Worm (Caenorhabditis elegans) whole organism, L4/young adult: ENCODE measurements around the gene epi-1.

Experiments used
- W03F9.2 ChIP-seq: fragments of 150-350 bp; optimal IDR thresholded peaks from 2 replicates; lab custom pipeline; 2014; ENCODE audit warnings: missing biosample characterization, missing genetic modification characterization
- dao-5 ChIP-seq: sonication (generic microtip); optimal IDR thresholded peaks from 2 replicates; lab custom pipeline; 2016; ENCODE audit warnings: missing genotype, missing genetic modification characterization, moderate library complexity, missing compliant biosample characterization
- him-1 ChIP-seq: sonication (generic microtip); optimal IDR thresholded peaks from 2 replicates; lab custom pipeline; 2016; ENCODE audit warnings: missing genotype, missing genetic modification reagents, missing genetic modification characterization, missing compliant biosample characterization

epi-1 gene

ce11 chrIV:10705176-10705575 is 38.6 kb downstream of the epi-1 start, which contains the start of gene R102.10:
R102.10 (plus strand) TSS chrIV:10705476.
- TF ChIP-seq dao-5 (no peak), W03F9.2 (no peak)

- TF ChIP-seq dao-5 (no peak), him-1 (tag; lab: Kevin White, UChicago) (no peak), W03F9.2 (no peak)
These were observed 39.5 kb downstream of the epi-1 start, which contains the start of gene R102.6 for ce11 chrIV:10706090-10706489. R102.6 (minus strand) TSS chrIV:10706190.

- TF ChIP-seq W03F9.2 = no peak
- no peak for TF ChIP-seq him-1 (tag; lab: Kevin White, UChicago)
- TF ChIP-seq dao-5 = no peak
These were observed 45.1 kb downstream of the epi-1 start, which contains the start of gene glb-21 for ce11 chrIV:10711729-10712128. glb-21 (minus strand) TSS chrIV:10711794.

ce11 chrIV:10714594-10714993 is 48.0 kb downstream of the epi-1 start:
- TF ChIP-seq W03F9.2 (no peak), him-1 (tag; lab: Kevin White, UChicago) (no peak), dao-5 (no peak)

- TF ChIP-seq W03F9.2 (no peak), dao-5 (no peak), him-1 (tag; lab: Kevin White, UChicago) (no peak)
These were observed 49.7 kb downstream of the epi-1 start, which contains the start of gene ncx-3 for ce11 chrIV:10716348-10716747. ncx-3 (plus strand) TSS chrIV:10716648.

- TF ChIP-seq W03F9.2 = no peak
These were observed 51.5 kb downstream of the epi-1 start for ce11 chrIV:10718075-10718474.

ce11 chrIV:10718865-10719264 is 52.2 kb downstream of the epi-1 start:
- TF ChIP-seq dao-5 (no peak), W03F9.2 (no peak), him-1 (tag; lab: Kevin White, UChicago) (no peak)

- TF ChIP-seq him-1 (tag; lab: Kevin White, UChicago) (no peak), W03F9.2 (no peak), dao-5 (no peak)
These were observed 61.1 kb downstream of the epi-1 start, which contains the start of gene ZC168.2 for ce11 chrIV:10727734-10728133. ZC168.2 (plus strand) TSS chrIV:10728034.
